Fruit fly (Drosophila melanogaster): ENCODE data around the gene CG31882.

DNA sequence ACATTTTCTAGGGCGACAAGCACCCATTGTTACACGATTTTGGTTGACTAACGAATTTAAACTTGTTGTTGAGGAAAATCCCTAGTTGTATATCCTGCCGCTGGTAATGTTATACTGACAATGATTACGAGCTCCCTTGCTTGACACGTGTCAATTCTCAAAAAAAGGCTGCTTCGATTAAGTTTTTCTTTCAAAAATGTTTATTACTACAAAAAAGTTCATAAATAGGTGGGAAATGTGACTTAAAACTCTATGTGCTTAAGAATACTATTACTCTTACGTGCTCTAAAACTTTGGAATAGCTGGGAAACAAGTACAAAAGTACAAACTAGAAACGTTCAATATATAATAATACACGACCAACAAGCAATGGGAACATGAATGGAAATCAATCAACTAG is 45.5 kb downstream of the CG31882 start, which contains the start of gene CG31709:
- TF ChIP-seq tai (GFP tag; optimal IDR thresholded peaks at IDR 0.05) (no peak), fru (GFP tag; optimal IDR thresholded peaks at IDR 0.05) (no peak), Dfd (GFP tag; optimal IDR thresholded peaks at IDR 0.05) (no peak), Abd-B (GFP tag; optimal IDR thresholded peaks at IDR 0.05) (no peak), pan (optimal IDR thresholded peaks at IDR 0.05) (no peak), Hr83 (GFP tag; optimal IDR thresholded peaks at IDR 0.05; ENCODE audit: poor library complexity, severe bottlenecking) (no peak), woc (GFP tag; optimal IDR thresholded peaks at IDR 0.05) (no peak), OdsH (GFP tag; optimal IDR thresholded peaks at IDR 0.05) (no peak)

Measured in whole organism, wandering third instar larva.